Fruit fly (Drosophila melanogaster) whole organism, embryonic: ENCODE measurements around the gene CG43407.

Experiments used
- Antp ChIP-seq: fragments of 200-800 bp; sonication (Bioruptor generic); optimal IDR thresholded peaks from 3 replicates; lab custom pipeline; 2016; ENCODE audit warnings: missing biosample characterization, missing genetic modification characterization
- Awh ChIP-seq: fragments of 200-800 bp; sonication (Bioruptor generic); IDR thresholded peaks from 2 replicates; pipeline ENCODE4, ENCODE4 v1.3.6; 2022; ENCODE audit warnings: missing biosample characterization, missing genetic modification characterization
- B-H2 ChIP-seq: fragments of 200-800 bp; sonication (Bioruptor generic); optimal IDR thresholded peaks from 2 replicates; lab custom pipeline; 2018; ENCODE audit warnings: missing biosample characterization, mild to moderate bottlenecking, missing genetic modification characterization
- BtbVII ChIP-seq: fragments of 200-800 bp; sonication (Bioruptor generic); optimal IDR thresholded peaks from 3 replicates; lab custom pipeline; 2017; ENCODE audit warnings: missing biosample characterization, mild to moderate bottlenecking, missing genetic modification characterization
- CG1024 ChIP-seq: fragments of 200-800 bp; sonication (Bioruptor generic); IDR thresholded peaks from 2 replicates; pipeline ENCODE4 v1.3.6; 2022; ENCODE audit warnings: missing biosample characterization, missing genetic modification characterization
- CG10462 ChIP-seq: fragments of 200-800 bp; sonication (Bioruptor generic); optimal IDR thresholded peaks from 2 replicates; lab custom pipeline; 2016; ENCODE audit warnings: missing biosample characterization, missing genetic modification characterization
- CG10654 ChIP-seq: fragments of 200-800 bp; sonication (Bioruptor generic); optimal IDR thresholded peaks from 2 replicates; lab custom pipeline; 2016; ENCODE audit warnings: missing biosample characterization, missing genetic modification characterization
- CG11695 ChIP-seq: fragments of 200-800 bp; sonication (Bioruptor generic); IDR thresholded peaks from 3 replicates; pipeline ENCODE4 v1.3.6; 2022; ENCODE audit warnings: missing biosample characterization, missing genetic modification characterization
- CG12071 ChIP-seq: fragments of 200-800 bp; sonication (Bioruptor generic); optimal IDR thresholded peaks from 3 replicates; lab custom pipeline; 2018; ENCODE audit warnings: missing biosample characterization, mild to moderate bottlenecking, missing genetic modification characterization
- CG12391 ChIP-seq: fragments of 200-800 bp; sonication (Bioruptor generic); optimal IDR thresholded peaks from 3 replicates; lab custom pipeline; 2018; ENCODE audit warnings: missing biosample characterization, mild to moderate bottlenecking, missing genetic modification characterization, moderate library complexity
- CG12769 ChIP-seq: fragments of 200-800 bp; sonication (Bioruptor generic); optimal IDR thresholded peaks from 2 replicates; lab custom pipeline; 2019; ENCODE audit warnings: missing biosample characterization, mild to moderate bottlenecking, missing genetic modification characterization, moderate library complexity
- CG13424 ChIP-seq: fragments of 200-800 bp; sonication (Bioruptor generic); optimal IDR thresholded peaks from 2 replicates; lab custom pipeline; 2019; ENCODE audit warnings: missing biosample characterization, mild to moderate bottlenecking, missing genetic modification characterization, moderate library complexity
- CG13894 ChIP-seq: fragments of 200-800 bp; sonication (Bioruptor generic); optimal IDR thresholded peaks from 3 replicates; lab custom pipeline; 2018; ENCODE audit warnings: missing biosample characterization, mild to moderate bottlenecking, missing genetic modification characterization, moderate library complexity
- CG15269 ChIP-seq: fragments of 200-800 bp; sonication (Bioruptor generic); optimal IDR thresholded peaks from 2 replicates; lab custom pipeline; 2018; ENCODE audit warnings: missing biosample characterization, mild to moderate bottlenecking, missing genetic modification characterization, moderate library complexity
- CG16863 ChIP-seq: fragments of 200-800 bp; sonication (Bioruptor generic); optimal IDR thresholded peaks from 3 replicates; lab custom pipeline; 2016; ENCODE audit warnings: missing biosample characterization, missing genetic modification characterization
- CG1792 ChIP-seq: fragments of 200-800 bp; sonication (Bioruptor generic); optimal IDR thresholded peaks from 2 replicates; lab custom pipeline; 2016; ENCODE audit warnings: missing biosample characterization, missing genetic modification characterization
- CG30431 ChIP-seq: fragments of 200-800 bp; sonication (Bioruptor generic); optimal IDR thresholded peaks from 2 replicates; lab custom pipeline; 2017; ENCODE audit warnings: missing biosample characterization, missing genetic modification characterization
- CG31365 ChIP-seq: fragments of 200-800 bp; sonication (Bioruptor generic); optimal IDR thresholded peaks from 2 replicates; lab custom pipeline; 2018; ENCODE audit warnings: missing biosample characterization, mild to moderate bottlenecking, missing genetic modification characterization
- CG3281 ChIP-seq: fragments of 200-800 bp; sonication (Bioruptor generic); optimal IDR thresholded peaks from 3 replicates; lab custom pipeline; 2017; ENCODE audit warnings: missing biosample characterization, mild to moderate bottlenecking, missing genetic modification characterization
- CG43689 ChIP-seq: fragments of 200-800 bp; sonication (Bioruptor generic); IDR thresholded peaks from 2 replicates; pipeline ENCODE4 v1.3.6; 2022; ENCODE audit warnings: missing biosample characterization, missing genetic modification characterization
- CG6765 ChIP-seq: fragments of 200-800 bp; sonication (Bioruptor generic); optimal IDR thresholded peaks from 3 replicates; lab custom pipeline; 2017; ENCODE audit warnings: missing biosample characterization, mild to moderate bottlenecking, missing genetic modification characterization
- CG6813 ChIP-seq: fragments of 200-800 bp; sonication (Bioruptor generic); optimal IDR thresholded peaks from 2 replicates; lab custom pipeline; 2017; ENCODE audit warnings: missing biosample characterization, missing genetic modification characterization, mild to moderate bottlenecking, moderate library complexity, missing genetic modification reagents
- CG7987 ChIP-seq: fragments of 200-800 bp; sonication (Bioruptor generic); optimal IDR thresholded peaks from 2 replicates; lab custom pipeline; 2018; ENCODE audit warnings: missing biosample characterization, mild to moderate bottlenecking, missing genetic modification characterization, moderate library complexity
- CG8290 ChIP-seq, 3 experiments: fragments of 200-800 bp; sonication (Bioruptor generic); optimal IDR thresholded peaks; 2 replicates each; lab custom pipeline; 2016 to 2019; ENCODE audit warnings: missing biosample characterization in 3 of 3, missing genetic modification characterization in 3 of 3, mild to moderate bottlenecking in 2 of 3, moderate library complexity in 1 of 3
- CG9727 ChIP-seq: fragments of 200-800 bp; sonication (Bioruptor generic); optimal IDR thresholded peaks from 3 replicates; lab custom pipeline; 2017; ENCODE audit warnings: missing biosample characterization, mild to moderate bottlenecking, missing genetic modification characterization
- CrebB ChIP-seq: fragments of 200-800 bp; sonication (Bioruptor generic); optimal IDR thresholded peaks from 3 replicates; lab custom pipeline; 2018; ENCODE audit warnings: missing biosample characterization, mild to moderate bottlenecking, missing genetic modification characterization
- Dbx ChIP-seq: fragments of 200-800 bp; sonication (Bioruptor generic); IDR thresholded peaks from 3 replicates; pipeline ENCODE4 v1.3.6; 2022; ENCODE audit warnings: missing biosample characterization, missing genetic modification characterization
- Deaf1 ChIP-seq: fragments of 200-800 bp; optimal IDR thresholded peaks from 3 replicates; lab custom pipeline; 2019; ENCODE audit warnings: missing biosample characterization, mild to moderate bottlenecking, missing genetic modification characterization, moderate library complexity
- Drgx ChIP-seq: fragments of 200-800 bp; sonication (Bioruptor generic); IDR thresholded peaks from 2 replicates; pipeline ENCODE4 v1.3.6; 2022; ENCODE audit warnings: missing biosample characterization, missing genetic modification characterization
- Fer1 ChIP-seq: fragments of 200-800 bp; sonication (Bioruptor generic); optimal IDR thresholded peaks from 2 replicates; lab custom pipeline; 2017; ENCODE audit warnings: missing biosample characterization, mild to moderate bottlenecking, missing genetic modification characterization
- Kr ChIP-seq: fragments of 200-800 bp; sonication (Bioruptor generic); optimal IDR thresholded peaks from 2 replicates; lab custom pipeline; 2017; ENCODE audit warnings: missing biosample characterization, mild to moderate bottlenecking, missing genetic modification characterization
- Med ChIP-seq: fragments of 200-800 bp; sonication (Bioruptor generic); peaks from one replicate; lab custom pipeline; 2016; ENCODE audit warnings: missing biosample characterization, missing genetic modification characterization, mild to moderate bottlenecking, inconsistent platforms, moderate library complexity
- Meics ChIP-seq: fragments of 200-800 bp; sonication (Bioruptor generic); optimal IDR thresholded peaks from 2 replicates; lab custom pipeline; 2017; ENCODE audit warnings: missing biosample characterization, mild to moderate bottlenecking, missing genetic modification characterization
- PHDP ChIP-seq: fragments of 200-800 bp; sonication (Bioruptor generic); optimal IDR thresholded peaks from 3 replicates; lab custom pipeline; 2018; ENCODE audit warnings: missing biosample characterization, mild to moderate bottlenecking, missing genetic modification characterization, moderate library complexity
- Scr ChIP-seq: fragments of 200-800 bp; sonication (Bioruptor generic); IDR thresholded peaks from 2 replicates; pipeline ENCODE4 v1.3.6; 2022; ENCODE audit warnings: missing biosample characterization, missing genetic modification characterization; ENCODE audit not compliant: partially characterized antibody
- abd-A ChIP-seq: fragments of 200-800 bp; sonication (Bioruptor generic); optimal IDR thresholded peaks from 3 replicates; lab custom pipeline; 2019; ENCODE audit warnings: missing biosample characterization, mild to moderate bottlenecking, missing genetic modification characterization, moderate library complexity
- bbx ChIP-seq: fragments of 200-800 bp; sonication (Bioruptor generic); IDR thresholded peaks from 2 replicates; pipeline ENCODE4 v1.3.6; 2022; ENCODE audit warnings: missing biosample characterization, missing genetic modification characterization; ENCODE audit not compliant: partially characterized antibody
- bsh ChIP-seq, 2 experiments: fragments of 200-800 bp; sonication (Bioruptor generic); optimal IDR thresholded peaks; 2 replicates each; lab custom pipeline; 2017 to 2018; ENCODE audit warnings: mild to moderate bottlenecking in 2 of 2, missing biosample characterization in 2 of 2, missing genetic modification characterization in 2 of 2, moderate library complexity in 1 of 2
- btn ChIP-seq: fragments of 200-800 bp; sonication (Bioruptor generic); optimal IDR thresholded peaks from 2 replicates; lab custom pipeline; 2016; ENCODE audit warnings: missing biosample characterization, missing genetic modification characterization
- caup ChIP-seq: fragments of 200-800 bp; sonication (Bioruptor generic); optimal IDR thresholded peaks from 3 replicates; lab custom pipeline; 2017; ENCODE audit warnings: missing biosample characterization, mild to moderate bottlenecking, missing genetic modification characterization, moderate library complexity; ENCODE audit not compliant: severe bottlenecking
- chinmo ChIP-seq: fragments of 200-800 bp; sonication (Bioruptor generic); IDR thresholded peaks from 4 replicates; pipeline ENCODE4 v1.3.6; 2022; ENCODE audit warnings: missing biosample characterization, missing genetic modification characterization; ENCODE audit not compliant: partially characterized antibody
- dmrt99B ChIP-seq: fragments of 200-800 bp; sonication (Bioruptor generic); optimal IDR thresholded peaks from 2 replicates; lab custom pipeline; 2018; ENCODE audit warnings: missing biosample characterization, mild to moderate bottlenecking, missing genetic modification characterization, moderate library complexity
- mirr ChIP-seq: fragments of 200-800 bp; sonication (Bioruptor generic); optimal IDR thresholded peaks from 3 replicates; lab custom pipeline; 2018; ENCODE audit warnings: missing biosample characterization, mild to moderate bottlenecking, missing genetic modification characterization
- nerfin-1 ChIP-seq: fragments of 200-800 bp; sonication (Bioruptor generic); optimal IDR thresholded peaks from 3 replicates; lab custom pipeline; 2019; ENCODE audit warnings: missing biosample characterization, mild to moderate bottlenecking, missing genetic modification characterization, moderate library complexity
- p53 ChIP-seq: fragments of 200-800 bp; sonication (Bioruptor generic); optimal IDR thresholded peaks from 2 replicates; lab custom pipeline; 2016; ENCODE audit warnings: missing biosample characterization, missing genetic modification characterization
- pros ChIP-seq: fragments of 200-800 bp; sonication (Bioruptor generic); optimal IDR thresholded peaks from 3 replicates; lab custom pipeline; 2019; ENCODE audit warnings: missing biosample characterization, mild to moderate bottlenecking, missing genetic modification characterization, moderate library complexity
- sens-2 ChIP-seq: fragments of 200-800 bp; sonication (Bioruptor generic); IDR thresholded peaks from 2 replicates; pipeline ENCODE4 v1.3.6; 2022; ENCODE audit warnings: missing biosample characterization, missing genetic modification characterization
- sug ChIP-seq: fragments of 200-800 bp; optimal IDR thresholded peaks from 2 replicates; lab custom pipeline; 2019; ENCODE audit warnings: missing biosample characterization, mild to moderate bottlenecking, missing genetic modification characterization, moderate library complexity
- tx ChIP-seq: fragments of 200-800 bp; sonication (Bioruptor generic); optimal IDR thresholded peaks from 2 replicates; lab custom pipeline; 2016; ENCODE audit warnings: missing biosample characterization, missing genetic modification characterization

Gene CG43407

dm6 chr3L:19072177-19072603 lies 19.0 kb upstream of the CG43407 start:
- TF ChIP-seq CG12071 (GFP tag; lab: Kevin White, UChicago) = peak; percentile 18
- TF ChIP-seq chinmo = 0 out of 4 replicates have a peak, but pooled peaks have one; percentile 60
- TF ChIP-seq pros (GFP tag; lab: Kevin White, UChicago) = peak; percentile 43
- TF ChIP-seq Fer1 = peak; percentile 31
- no peak for TF ChIP-seq CG9727 (GFP tag; lab: Kevin White, UChicago)
- no peak for TF ChIP-seq p53 (GFP tag; lab: Kevin White, UChicago)
- TF ChIP-seq CG8290 (GFP tag; optimal IDR thresholded peaks at IDR 0.05; lab: Kevin White, UChicago) = no peak
- peak in 1 of 2 experiments; percentile 27 for TF ChIP-seq CG8290 (tag; optimal IDR thresholded peaks at IDR 0.05; lab: Kevin White, UChicago)
- TF ChIP-seq Deaf1 (tag; lab: Kevin White, UChicago) = peak; percentile 51
- peak in 1 of 2 experiments; percentile 74 for TF ChIP-seq bsh (GFP tag; optimal IDR thresholded peaks at IDR 0.05; lab: Kevin White, UChicago)
- TF ChIP-seq CG13424 (tag; lab: Kevin White, UChicago) = no peak
- 0 out of 2 replicates have a peak, but pooled peaks have one; percentile 42 for TF ChIP-seq Awh (GFP tag; lab: Robert Waterston, UW)
- TF ChIP-seq BtbVII (GFP tag; lab: Kevin White, UChicago) = peak; percentile 19
- TF ChIP-seq dmrt99B = peak; percentile 10
- peak; percentile 13 for TF ChIP-seq Meics (GFP tag; lab: Kevin White, UChicago)
- no peak for TF ChIP-seq CG10462 (GFP tag; lab: Kevin White, UChicago)
- TF ChIP-seq Antp (GFP tag; lab: Kevin White, UChicago) = no peak
- TF ChIP-seq CrebB (tag; lab: Kevin White, UChicago) = peak; percentile 35
- TF ChIP-seq CG1024 (GFP tag; lab: Robert Waterston, UW) = no peak
- TF ChIP-seq CG31365 (tag; lab: Kevin White, UChicago) = peak; percentile 16
- peak; percentile 69 for TF ChIP-seq CG12769 (tag; lab: Kevin White, UChicago)
- TF ChIP-seq CG11695 (GFP tag; lab: Robert Waterston, UW) = 0 out of 3 replicates have a peak, but pooled peaks have one; percentile 13
- peak; percentile 1 for TF ChIP-seq PHDP (tag; lab: Kevin White, UChicago)
- peak; percentile 43 for TF ChIP-seq CG6813 (GFP tag; lab: Kevin White, UChicago)
- no peak for TF ChIP-seq sens-2 (GFP tag; lab: Robert Waterston, UW)
- peak; percentile 54 for TF ChIP-seq B-H2 (GFP tag; lab: Kevin White, UChicago)
- peak; percentile 67 for TF ChIP-seq mirr (GFP tag; lab: Kevin White, UChicago)
- TF ChIP-seq CG13894 (tag; lab: Kevin White, UChicago) = peak; percentile 84
- TF ChIP-seq Scr = 0 out of 2 replicates have a peak, but pooled peaks have one; percentile 11
- peak; percentile 24 for TF ChIP-seq nerfin-1
- TF ChIP-seq bbx (GFP tag; lab: Robert Waterston, UW) = no peak
- no peak for TF ChIP-seq CG43689 (GFP tag; lab: Robert Waterston, UW)
- peak; percentile 65 for TF ChIP-seq Med (GFP tag; lab: Kevin White, UChicago)
- TF ChIP-seq CG16863 (GFP tag; lab: Kevin White, UChicago) = no peak
- TF ChIP-seq tx (GFP tag; lab: Kevin White, UChicago) = no peak
- TF ChIP-seq Dbx (GFP tag; lab: Robert Waterston, UW) = peak; percentile 50; the same call in 1 of the 3 replicates
- TF ChIP-seq caup (GFP tag; lab: Kevin White, UChicago) = peak; percentile 65
- TF ChIP-seq CG3281 (GFP tag; lab: Kevin White, UChicago) = peak; percentile 39
- TF ChIP-seq Drgx (GFP tag; lab: Robert Waterston, UW) = peak; percentile 45
- no peak for TF ChIP-seq CG1792 (GFP tag; lab: Kevin White, UChicago)
- TF ChIP-seq Kr (GFP tag; lab: Kevin White, UChicago) = no peak
- no peak for TF ChIP-seq CG12391 (tag; lab: Kevin White, UChicago)
- no peak for TF ChIP-seq CG7987 (GFP tag; lab: Kevin White, UChicago)
- TF ChIP-seq abd-A (tag; lab: Kevin White, UChicago) = peak; percentile 53
- no peak for TF ChIP-seq CG10654 (GFP tag; lab: Kevin White, UChicago)
- TF ChIP-seq CG30431 (GFP tag; lab: Kevin White, UChicago) = no peak
- TF ChIP-seq btn (GFP tag; lab: Kevin White, UChicago) = no peak
- peak; percentile 43 for TF ChIP-seq CG6765 (GFP tag; lab: Kevin White, UChicago)
- peak; percentile 89 for TF ChIP-seq sug (tag; lab: Kevin White, UChicago)
- peak; percentile 0 for TF ChIP-seq CG15269 (tag; lab: Kevin White, UChicago)
